Fruit fly (Drosophila melanogaster): Measurements from ENCODE around the gene mRpL21.

The mRpL21 gene

DNA sequence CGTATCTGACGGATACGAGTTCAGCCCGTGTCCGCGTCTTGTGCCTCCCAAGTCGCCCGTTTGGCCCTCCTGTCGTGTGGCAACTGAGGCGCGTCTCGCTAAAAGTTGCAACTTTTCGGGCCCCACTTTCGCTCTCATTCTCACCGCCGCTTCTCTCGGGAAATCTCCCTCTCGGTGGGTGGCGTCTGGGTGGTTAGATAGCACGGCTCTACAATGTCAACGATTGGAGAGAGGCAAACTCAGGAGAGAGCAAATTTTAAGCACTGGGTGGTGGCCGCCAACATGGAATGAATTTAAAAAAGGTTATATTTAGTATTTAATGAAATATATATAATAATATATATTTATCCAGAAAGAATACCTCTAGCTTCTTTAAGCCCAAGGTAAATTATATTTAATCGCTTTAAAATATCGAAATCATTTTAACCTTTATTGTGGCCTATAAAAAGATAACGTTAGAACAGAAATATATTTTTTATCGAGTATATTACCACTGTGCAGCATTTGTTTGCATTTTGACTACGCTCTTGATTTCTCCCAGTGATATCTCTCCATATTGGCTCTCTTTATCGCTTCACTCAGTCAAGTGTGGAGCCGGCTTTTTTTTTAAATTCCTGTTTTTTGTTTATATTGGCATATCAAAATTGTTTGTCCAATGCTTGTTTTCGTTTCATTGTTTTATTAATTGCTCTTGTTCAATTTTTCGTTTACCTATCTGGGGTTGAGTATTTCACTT is 37.7 kb upstream of the mRpL21 start, which contains the start of gene Gbs-76A (continued):
- TF ChIP-seq CG10543 (GFP tag; optimal IDR thresholded peaks at IDR 0.05), result peak; percentile 85
- TF ChIP-seq sim (GFP tag; IDR thresholded peaks at IDR 0.05), result no peak
- no peak for TF ChIP-seq CG14965 (GFP tag; optimal IDR thresholded peaks at IDR 0.05; ENCODE audit: borderline replicate concordance)
- peak; percentile 56 for TF ChIP-seq CG3407 (GFP tag; optimal IDR thresholded peaks at IDR 0.05)
- TF ChIP-seq CG3163 (GFP tag; optimal IDR thresholded peaks at IDR 0.05), result no peak
- no peak for TF ChIP-seq rib (GFP tag; IDR thresholded peaks at IDR 0.05)
- TF ChIP-seq Fer3 (tag; optimal IDR thresholded peaks at IDR 0.05), result peak; percentile 85
- no peak for TF ChIP-seq C15 (GFP tag; IDR thresholded peaks at IDR 0.05)
- TF ChIP-seq HLH54F (GFP tag; optimal IDR thresholded peaks at IDR 0.05), result no peak
- no peak for TF ChIP-seq hth (optimal IDR thresholded peaks at IDR 0.05)
- 0 out of 3 replicates have a peak, but pooled peaks have one; percentile 42 for TF ChIP-seq ken (GFP tag; IDR thresholded peaks at IDR 0.05)
- TF ChIP-seq CG33213 (GFP tag; optimal IDR thresholded peaks at IDR 0.05), result no peak
- no peak for TF ChIP-seq NK7.1 (GFP tag; optimal IDR thresholded peaks at IDR 0.05)
- TF ChIP-seq NFAT (GFP tag; IDR thresholded peaks at IDR 0.05), result 0 out of 2 replicates have a peak, but pooled peaks have one; percentile 6
- peak; percentile 87 for TF ChIP-seq CG12659 (GFP tag; optimal IDR thresholded peaks at IDR 0.05)
- peak; percentile 32 for TF ChIP-seq tio (GFP tag; optimal IDR thresholded peaks at IDR 0.05)
- peak; percentile 92 for TF ChIP-seq CG15269 (tag; optimal IDR thresholded peaks at IDR 0.05)
- no peak for TF ChIP-seq disco-r (GFP tag; optimal IDR thresholded peaks at IDR 0.05)
- TF ChIP-seq TFAM (GFP tag; optimal IDR thresholded peaks at IDR 0.05), result peak; percentile 11
- peak; percentile 74 for TF ChIP-seq kah (GFP tag; optimal IDR thresholded peaks at IDR 0.05)
- no peak for TF ChIP-seq Mad (GFP tag; optimal IDR thresholded peaks at IDR 0.05)
- no peak for TF ChIP-seq Dp (GFP tag; optimal IDR thresholded peaks at IDR 0.05)
- peak; percentile 77 for TF ChIP-seq scrt (GFP tag; optimal IDR thresholded peaks at IDR 0.05)
- TF ChIP-seq sisA (GFP tag; IDR thresholded peaks at IDR 0.05), result peak; percentile 64
- no peak for TF ChIP-seq CG7786 (GFP tag; optimal IDR thresholded peaks at IDR 0.05)
- TF ChIP-seq CG12391 (tag; optimal IDR thresholded peaks at IDR 0.05), result peak; percentile 89
- TF ChIP-seq lov (optimal IDR thresholded peaks at IDR 0.05), result no peak
- TF ChIP-seq lov (GFP tag; IDR thresholded peaks at IDR 0.05), result 0 out of 3 replicates have a peak, but pooled peaks have one; percentile 27
- TF ChIP-seq CG8359 (GFP tag; optimal IDR thresholded peaks at IDR 0.05; ENCODE audit: borderline replicate concordance), result peak; percentile 70
- TF ChIP-seq dan (GFP tag; IDR thresholded peaks at IDR 0.05), result no peak
- TF ChIP-seq CG16779 (GFP tag; IDR thresholded peaks at IDR 0.05), result no peak
- no peak for TF ChIP-seq CG17912 (GFP tag; optimal IDR thresholded peaks at IDR 0.05)
- peak; percentile 81 for TF ChIP-seq CG9932 (GFP tag; IDR thresholded peaks at IDR 0.05)
- TF ChIP-seq vvl (GFP tag; IDR thresholded peaks at IDR 0.05), result peak; percentile 75
- TF ChIP-seq pho (GFP tag; optimal IDR thresholded peaks at IDR 0.05), result peak; percentile 50
- no peak for TF ChIP-seq pb (GFP tag; optimal IDR thresholded peaks at IDR 0.05)
- no peak for TF ChIP-seq grn (GFP tag; optimal IDR thresholded peaks at IDR 0.05)
- peak; percentile 79; the same call in 1 of the 2 replicates for TF ChIP-seq CG14014 (GFP tag; IDR thresholded peaks at IDR 0.05)
- TF ChIP-seq CG4820 (GFP tag; optimal IDR thresholded peaks at IDR 0.05), result peak; percentile 36
- peak; percentile 65; the same call in 1 of the 3 replicates for TF ChIP-seq CG34224 (GFP tag; IDR thresholded peaks at IDR 0.05; ENCODE audit: partially characterized antibody)
- TF ChIP-seq slbo (GFP tag; IDR thresholded peaks at IDR 0.05), result peak; percentile 80; the same call in 1 of the 2 replicates
- TF ChIP-seq Dref (GFP tag; IDR thresholded peaks at IDR 0.05), result no peak
- no peak for TF ChIP-seq CG11398 (GFP tag; optimal IDR thresholded peaks at IDR 0.05)
- TF ChIP-seq Hmr (GFP tag; optimal IDR thresholded peaks at IDR 0.05), result peak; percentile 90
- peak; percentile 90 for TF ChIP-seq unpg (GFP tag; optimal IDR thresholded peaks at IDR 0.05)
- TF ChIP-seq HLHmδ (GFP tag; optimal IDR thresholded peaks at IDR 0.05), result no peak
- peak; percentile 80 for TF ChIP-seq CG1233 (GFP tag; optimal IDR thresholded peaks at IDR 0.05)
- TF ChIP-seq en (GFP tag; optimal IDR thresholded peaks at IDR 0.05), result no peak
- no peak for TF ChIP-seq CG1832 (GFP tag; optimal IDR thresholded peaks at IDR 0.05)
- TF ChIP-seq CG1792 (GFP tag; optimal IDR thresholded peaks at IDR 0.05), result no peak
- peak; percentile 16 for TF ChIP-seq yki (optimal IDR thresholded peaks at IDR 0.05)
